Fruit fly (Drosophila melanogaster) whole organism, larva: ENCODE data around the gene Muc68Ca.
"Not testable (repeated sequence)": the region's sequence is repeated elsewhere in the genome, so short reads cannot be mapped to it uniquely, and the experiment has no call there.

ENCODE experiments used
- noc ChIP-seq: fragments of 200-800 bp; sonication (Bioruptor generic); optimal IDR thresholded peaks from 3 replicates; lab custom pipeline; 2019; ENCODE audit warnings: missing biosample characterization, mild to moderate bottlenecking, missing genetic modification characterization, moderate library complexity

Muc68Ca gene

DNA sequence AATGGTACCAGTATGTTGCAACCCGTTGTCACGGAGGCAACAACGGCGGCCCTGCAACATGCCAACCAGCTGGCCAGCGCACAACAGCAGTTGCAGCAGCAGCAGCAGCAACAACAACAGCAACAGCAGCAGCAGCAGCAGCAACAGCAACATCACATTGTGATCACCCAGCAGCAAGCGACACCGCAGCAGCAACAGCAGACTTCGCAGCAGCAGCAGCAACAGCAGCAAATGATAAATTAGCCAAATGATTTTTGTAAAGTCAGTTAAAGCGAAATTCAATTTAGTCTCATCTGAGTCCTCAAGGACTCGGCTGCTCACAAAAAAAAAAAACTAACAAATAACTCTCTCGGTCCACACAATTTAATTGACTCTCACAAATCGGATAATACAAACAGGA lies 15.7 kb downstream of the Muc68Ca start:
- TF ChIP-seq noc (tag; lab: Kevin White, UChicago), result no peak

DNA sequence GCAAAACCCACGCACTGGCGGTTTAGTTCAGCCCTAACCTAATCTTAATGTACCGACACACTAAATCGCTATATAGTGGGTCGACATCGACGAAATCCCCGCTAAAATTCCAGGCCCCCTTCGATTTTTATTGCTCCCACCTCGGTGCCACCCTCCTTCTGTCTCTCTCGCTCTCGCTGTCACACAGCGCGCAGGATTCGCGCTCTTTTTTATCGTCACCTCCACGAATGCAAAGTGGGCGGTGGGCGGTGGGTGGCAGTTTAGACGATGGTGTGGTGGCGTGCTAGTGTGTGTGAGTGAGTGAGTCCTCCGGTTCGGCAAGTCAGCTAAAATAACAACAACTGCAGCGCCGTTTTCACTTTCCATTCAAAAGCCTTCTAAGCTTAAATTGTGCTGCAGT lies 17.9 kb downstream of the Muc68Ca start:
- TF ChIP-seq noc (tag; lab: Kevin White, UChicago), result no peak

DNA sequence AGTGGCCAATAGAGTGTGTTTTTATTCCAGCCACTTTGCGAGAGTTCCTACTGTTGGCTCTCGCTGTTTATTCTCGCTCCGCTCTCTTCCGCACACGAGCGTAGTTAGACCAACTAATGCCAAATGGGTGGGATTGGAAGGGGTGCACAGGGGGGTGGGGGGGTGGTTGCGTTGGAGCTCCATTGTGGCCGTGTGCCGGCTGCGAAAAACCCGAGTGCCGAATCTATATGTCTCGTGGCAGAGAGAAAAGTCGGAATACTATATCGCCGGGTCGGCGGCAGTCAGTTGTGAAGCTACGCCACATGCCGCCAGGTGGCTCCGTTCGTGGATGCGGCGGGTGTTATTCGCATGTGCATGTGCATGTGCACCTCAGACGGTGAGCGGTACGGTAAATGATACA lies 18.8 kb downstream of the Muc68Ca start:
- TF ChIP-seq noc (tag; lab: Kevin White, UChicago), result no peak

DNA sequence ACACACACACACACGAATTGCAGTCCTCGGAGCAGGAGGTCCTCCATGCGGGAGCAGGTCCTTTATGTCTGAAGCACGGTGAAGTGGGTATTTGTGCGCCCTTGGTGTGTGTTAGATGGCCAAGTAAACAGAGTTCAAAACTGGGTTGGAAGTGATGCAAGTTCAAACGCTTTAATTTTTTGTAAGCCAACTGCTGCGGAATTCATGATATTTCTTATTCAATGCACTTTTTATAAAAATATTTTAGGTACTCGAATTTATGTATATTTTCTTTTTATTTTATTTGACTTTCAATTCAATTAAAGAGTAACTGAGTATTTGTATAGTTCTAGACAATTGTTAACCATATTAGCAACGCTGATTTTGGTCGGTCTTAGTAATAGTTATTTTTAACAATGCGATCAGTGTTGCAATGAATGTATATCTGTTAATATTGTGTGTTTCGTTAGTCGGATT lies 19.9 kb downstream of the Muc68Ca start, which contains the start of the genes CG14137 and CG46394:
CG14137 (minus strand) TSS at position 101 of the 456 bp plus-strand sequence.
CG46394 (plus strand) TSS at position 406 of the 456 bp plus-strand sequence.
- no peak for TF ChIP-seq noc (tag; lab: Kevin White, UChicago)

DNA sequence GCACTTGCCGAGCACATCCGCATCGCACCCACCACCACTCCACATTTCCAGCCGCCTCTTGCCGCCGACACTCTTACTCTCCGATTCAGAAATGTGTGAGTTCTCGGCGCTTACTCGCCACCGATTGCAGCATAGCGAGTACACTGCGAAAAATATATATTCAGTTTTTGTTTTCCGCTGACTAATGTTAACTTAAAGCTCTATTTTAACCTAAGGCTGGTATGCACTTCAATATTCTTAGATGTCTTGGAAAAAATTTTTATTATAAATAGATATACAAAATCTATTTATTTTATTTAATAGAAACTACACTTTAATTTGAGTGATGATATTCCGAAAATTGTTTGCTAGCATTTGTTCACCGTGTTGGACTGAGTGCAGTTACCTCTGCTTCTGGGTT lies 20.6 kb downstream of the Muc68Ca start:
- no peak for TF ChIP-seq noc (tag; lab: Kevin White, UChicago)

dm6 chr3L:11596585-11597252 lies 23.2 kb downstream of the Muc68Ca start, which contains the start of gene CG7368:
Gene CG7368, plus strand, starts transcription at chr3L:11597202.
- TF ChIP-seq noc (tag; lab: Kevin White, UChicago), result no peak

- no peak for TF ChIP-seq noc (tag; lab: Kevin White, UChicago)
These were observed 26.1 kb downstream of the Muc68Ca start for dm6 chr3L:11593778-11594177.

DNA sequence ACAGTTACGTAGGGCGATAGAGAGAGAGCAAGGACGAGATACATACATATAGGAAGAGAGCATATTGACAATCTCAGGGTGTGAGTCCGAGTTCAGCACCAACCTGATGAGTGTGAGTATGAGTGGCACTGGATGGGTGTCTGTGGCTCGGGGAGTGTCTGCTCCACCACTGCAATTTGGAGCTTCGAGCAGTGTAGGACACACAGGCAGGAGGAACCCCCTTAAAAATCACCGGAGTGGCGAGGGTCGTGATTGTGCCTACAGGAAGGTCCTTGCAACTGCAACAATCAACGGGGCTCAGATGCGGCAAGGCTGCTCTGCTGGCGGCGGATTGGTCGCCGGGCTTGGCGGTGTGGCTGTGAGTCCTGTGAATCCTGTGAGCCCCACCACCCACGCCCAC lies 28.1 kb downstream of the Muc68Ca start:
- TF ChIP-seq noc (tag; lab: Kevin White, UChicago), result no peak

dm6 chr3L:11591131-11591530 lies 28.8 kb downstream of the Muc68Ca start, which contains the start of gene CG33268:
Gene CG33268, minus strand, starts transcription at chr3L:11591231.
- no peak for TF ChIP-seq noc (tag; lab: Kevin White, UChicago)

DNA sequence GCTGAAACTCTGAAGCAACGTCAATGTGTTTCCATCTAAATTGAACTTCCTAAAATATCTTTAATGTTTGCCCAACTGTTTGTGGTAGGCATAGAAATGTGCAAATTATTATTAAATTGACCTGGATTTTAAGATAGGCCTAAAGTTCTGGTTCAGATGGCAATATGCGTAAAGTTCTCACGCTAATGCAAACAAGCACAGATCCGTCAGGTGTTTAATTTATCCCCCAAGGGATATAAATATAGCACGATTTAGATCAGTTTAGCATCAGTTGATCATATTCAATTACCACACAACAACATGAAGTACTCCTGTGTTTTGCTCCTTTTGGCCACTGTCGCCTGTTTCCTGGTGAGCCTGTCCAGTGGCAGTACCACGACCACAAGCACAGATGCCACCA lies 30.5 kb downstream of the Muc68Ca start, which contains the start of gene CG7377:
CG7377 (plus strand) TSS at position 301 of the 400 bp plus-strand sequence.
- TF ChIP-seq noc (tag; lab: Kevin White, UChicago), result not testable (repeated sequence)

DNA sequence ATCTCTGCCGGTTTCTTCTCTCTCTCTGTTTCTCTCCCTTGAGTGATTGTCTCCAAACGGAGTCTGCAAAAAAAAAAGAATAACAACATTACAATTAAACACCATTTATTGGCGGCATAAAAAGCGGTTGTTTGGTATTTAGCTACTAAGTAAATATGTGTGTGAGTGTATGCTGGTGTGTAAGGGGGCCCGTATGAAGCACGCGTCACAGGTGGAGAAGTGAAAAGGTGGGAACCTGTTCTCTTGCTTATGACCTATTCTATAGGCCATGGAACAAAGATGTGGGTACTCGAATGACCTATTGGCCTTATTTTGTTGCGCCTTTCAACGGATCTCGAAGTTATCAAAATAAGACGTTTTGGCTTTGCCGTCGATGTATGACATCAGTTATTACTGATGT lies 31.3 kb downstream of the Muc68Ca start:
- no peak for TF ChIP-seq noc (tag; lab: Kevin White, UChicago)

DNA sequence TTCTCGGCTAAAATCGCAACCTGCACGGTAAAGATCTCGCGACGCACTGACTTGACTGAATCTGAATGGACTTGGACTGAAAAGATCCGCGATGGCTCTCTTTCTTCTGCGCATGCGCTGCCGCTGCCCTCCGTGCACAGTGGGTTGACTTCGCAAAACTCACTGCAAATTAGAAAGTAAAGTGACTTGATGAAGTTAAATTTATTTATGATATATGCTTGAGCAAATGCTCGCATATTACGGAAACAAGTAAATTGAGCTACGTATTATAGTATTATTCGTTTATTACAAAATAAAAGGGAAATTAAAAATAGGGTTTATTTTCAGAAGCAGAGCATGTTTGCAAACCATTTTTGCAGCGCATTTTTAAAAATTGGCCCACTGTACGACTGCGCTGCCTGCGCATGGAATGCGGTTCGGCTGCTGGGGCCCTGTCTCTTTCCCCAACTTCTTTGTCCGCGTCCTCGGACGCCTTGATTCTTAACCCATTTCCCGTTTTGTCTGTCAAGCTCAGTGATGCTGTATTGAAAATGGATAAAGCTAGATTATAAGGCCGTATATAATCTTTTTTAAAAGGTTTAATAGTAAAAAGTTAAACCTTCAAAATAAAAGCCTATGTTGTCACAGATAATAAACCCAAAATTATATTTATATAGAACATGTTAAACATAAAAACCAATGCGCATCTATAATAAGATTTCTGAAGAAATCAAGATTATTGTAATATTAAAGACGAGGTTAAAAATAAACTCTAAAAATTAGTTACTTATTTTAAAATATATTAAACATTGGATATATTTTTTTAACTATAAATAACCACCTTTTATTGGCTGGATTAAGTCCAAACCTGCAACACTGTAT lies 32.0 kb downstream of the Muc68Ca start, which contains the start of gene rt:
rt (minus strand) TSS at position 51 of the 861 bp plus-strand sequence.
- TF ChIP-seq noc (tag; lab: Kevin White, UChicago), result no peak

- no peak for TF ChIP-seq noc (tag; lab: Kevin White, UChicago)
These were observed 33.0 kb downstream of the Muc68Ca start for dm6 chr3L:11586794-11587462.

- TF ChIP-seq noc (tag; lab: Kevin White, UChicago), result no peak
These were observed 35.9 kb downstream of the Muc68Ca start, which contains the start of gene CG32086 for dm6 chr3L:11583964-11584363. Gene CG32086, minus strand, starts transcription at chr3L:11584064.

DNA sequence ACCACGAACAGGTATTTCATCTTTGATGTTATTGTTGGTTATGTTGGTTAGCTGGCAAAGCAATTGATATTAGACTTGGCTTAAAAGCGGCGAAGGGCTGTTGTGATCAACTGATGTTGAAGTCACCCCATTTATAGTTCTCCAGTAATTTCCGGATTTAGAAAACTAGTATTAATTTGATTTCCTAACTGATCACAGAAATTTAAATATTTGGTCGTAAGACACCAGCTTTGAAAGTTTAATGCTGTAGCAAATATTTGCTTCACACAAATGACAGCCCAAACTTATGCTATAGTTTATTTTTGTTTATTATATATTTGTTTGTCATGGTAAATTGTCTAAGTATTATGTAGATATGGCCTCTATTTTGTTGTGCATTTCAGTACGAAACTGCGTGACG lies 37.8 kb downstream of the Muc68Ca start, which contains the start of gene CG33269:
CG33269 (minus strand) TSS at position 101 of the 400 bp plus-strand sequence.
- no peak for TF ChIP-seq noc (tag; lab: Kevin White, UChicago)
